Fruit fly (Drosophila melanogaster) whole organism, embryonic: Measurements from ENCODE around the gene sowi.

Source experiments
- CG13123 ChIP-seq: fragments of 200-800 bp; sonication (Bioruptor generic); optimal IDR thresholded peaks from 2 replicates; lab custom pipeline; 2016; ENCODE audit warnings: missing biosample characterization, missing genetic modification characterization
- CG13287 ChIP-seq: fragments of 200-800 bp; sonication (Bioruptor generic); IDR thresholded peaks from 2 replicates; pipeline ENCODE4 v1.3.6; 2022; ENCODE audit warnings: missing biosample characterization, missing genetic modification characterization; ENCODE audit not compliant: partially characterized antibody
- CG13424 ChIP-seq: fragments of 200-800 bp; sonication (Bioruptor generic); optimal IDR thresholded peaks from 2 replicates; lab custom pipeline; 2019; ENCODE audit warnings: missing biosample characterization, mild to moderate bottlenecking, missing genetic modification characterization, moderate library complexity
- CG14710 ChIP-seq: fragments of 200-800 bp; sonication (Bioruptor generic); optimal IDR thresholded peaks from 3 replicates; lab custom pipeline; 2019; ENCODE audit warnings: missing biosample characterization, mild to moderate bottlenecking, missing genetic modification characterization, moderate library complexity
- CG15696 ChIP-seq: fragments of 200-800 bp; sonication (Bioruptor generic); optimal IDR thresholded peaks from 2 replicates; lab custom pipeline; 2019; ENCODE audit warnings: missing biosample characterization, mild to moderate bottlenecking, missing genetic modification characterization, moderate library complexity
- CG17359 ChIP-seq: fragments of 200-800 bp; sonication (Bioruptor generic); optimal IDR thresholded peaks from 3 replicates; lab custom pipeline; 2018; ENCODE audit warnings: missing biosample characterization, mild to moderate bottlenecking, missing genetic modification characterization, moderate library complexity
- CG17361 ChIP-seq: fragments of 200-800 bp; sonication (Bioruptor generic); IDR thresholded peaks from 3 replicates; pipeline ENCODE4 v1.3.6; 2022; ENCODE audit warnings: missing biosample characterization, missing genetic modification characterization
- CG2875 ChIP-seq: fragments of 200-800 bp; sonication (Bioruptor generic); optimal IDR thresholded peaks from 2 replicates; lab custom pipeline; 2017; ENCODE audit warnings: missing biosample characterization, mild to moderate bottlenecking, missing genetic modification characterization, missing genetic modification reagents
- CG30020 ChIP-seq: fragments of 200-800 bp; optimal IDR thresholded peaks from 2 replicates; lab custom pipeline; 2019; ENCODE audit warnings: missing biosample characterization, mild to moderate bottlenecking, missing genetic modification characterization, moderate library complexity
- CG34422 ChIP-seq: fragments of 200-800 bp; sonication (Bioruptor generic); IDR thresholded peaks from 3 replicates; pipeline ENCODE4 v1.3.6; 2022; ENCODE audit warnings: missing biosample characterization, missing genetic modification characterization
- CG3726 ChIP-seq: fragments of 200-800 bp; sonication (Bioruptor generic); IDR thresholded peaks from 3 replicates; pipeline ENCODE4, ENCODE4 v1.3.6; 2022; ENCODE audit warnings: missing biosample characterization, missing genetic modification characterization
- CG4707 ChIP-seq: fragments of 200-800 bp; sonication (Bioruptor generic); optimal IDR thresholded peaks from 2 replicates; lab custom pipeline; 2018; ENCODE audit warnings: missing biosample characterization, mild to moderate bottlenecking, missing genetic modification characterization, moderate library complexity
- CG6254 ChIP-seq: fragments of 200-800 bp; sonication (Bioruptor generic); optimal IDR thresholded peaks from 3 replicates; lab custom pipeline; 2017; ENCODE audit warnings: mild to moderate bottlenecking, missing biosample characterization, missing genetic modification reagents, missing genetic modification characterization
- CG6654 ChIP-seq: fragments of 200-800 bp; sonication (Bioruptor generic); optimal IDR thresholded peaks from 2 replicates; lab custom pipeline; 2017; ENCODE audit warnings: missing biosample characterization, mild to moderate bottlenecking, missing genetic modification characterization
- CG8089 ChIP-seq: fragments of 200-800 bp; sonication (Bioruptor generic); optimal IDR thresholded peaks from 3 replicates; lab custom pipeline; 2016; ENCODE audit warnings: missing biosample characterization, missing genetic modification characterization
- CG8388 ChIP-seq: fragments of 200-800 bp; sonication (Bioruptor generic); optimal IDR thresholded peaks from 2 replicates; lab custom pipeline; 2019; ENCODE audit warnings: missing biosample characterization, mild to moderate bottlenecking, missing genetic modification characterization, moderate library complexity
- CG8924 ChIP-seq: fragments of 200-800 bp; optimal IDR thresholded peaks from 3 replicates; lab custom pipeline; 2019; ENCODE audit warnings: missing biosample characterization, mild to moderate bottlenecking, missing genetic modification characterization, moderate library complexity
- D ChIP-seq, 2 experiments: fragments of 200-800 bp in 1 of 2; fragments of >200 bp in 1 of 2; sonication (Bioruptor generic) in 1 of 2; optimal IDR thresholded peaks; 2 replicates in 1 of 2; 3 replicates in 1 of 2; lab custom pipeline; 2017; ENCODE audit warnings: mild to moderate bottlenecking in 1 of 2, missing biosample characterization in 1 of 2, missing genetic modification characterization in 1 of 2, missing genetic modification reagents in 1 of 2
- Elba2 ChIP-seq: fragments of 200-800 bp; sonication (Bioruptor generic); optimal IDR thresholded peaks from 3 replicates; lab custom pipeline; 2016; ENCODE audit warnings: missing biosample characterization, missing genetic modification characterization
- Hand ChIP-seq: fragments of 200-800 bp; sonication (Bioruptor generic); optimal IDR thresholded peaks from 2 replicates; lab custom pipeline; 2017; ENCODE audit warnings: mild to moderate bottlenecking, missing biosample characterization, missing genetic modification reagents, missing genetic modification characterization
- Hr51 ChIP-seq, 2 experiments: fragments of 200-800 bp; sonication (Bioruptor generic); optimal IDR thresholded peaks; 2 replicates in 1 of 2; 3 replicates in 1 of 2; lab custom pipeline; 2016 to 2018; ENCODE audit warnings: missing biosample characterization in 2 of 2, missing genetic modification characterization in 2 of 2, mild to moderate bottlenecking in 1 of 2, moderate library complexity in 1 of 2
- Lpt ChIP-seq: fragments of >200 bp; optimal IDR thresholded peaks from 2 replicates; lab custom pipeline; 2018; ENCODE audit warnings: missing biosample characterization, missing genetic modification characterization
- NC2β ChIP-seq: fragments of 200-800 bp; sonication (Bioruptor generic); optimal IDR thresholded peaks from 2 replicates; lab custom pipeline; 2016; ENCODE audit warnings: missing biosample characterization, missing genetic modification characterization
- NFAT ChIP-seq: fragments of 200-800 bp; sonication (Bioruptor generic); IDR thresholded peaks from 2 replicates; pipeline ENCODE4 v1.3.6; 2022; ENCODE audit warnings: missing biosample characterization, missing genetic modification characterization
- Neu2 ChIP-seq: fragments of 200-800 bp; sonication (Bioruptor generic); optimal IDR thresholded peaks from 3 replicates; lab custom pipeline; 2016; ENCODE audit warnings: missing biosample characterization, missing genetic modification characterization, borderline replicate concordance
- Nf-YA ChIP-seq: fragments of 200-800 bp; sonication (Bioruptor generic); IDR thresholded peaks from 2 replicates; pipeline ENCODE4 v1.3.6; 2022; ENCODE audit warnings: missing biosample characterization, missing genetic modification characterization
- Pdp1 ChIP-seq, 2 experiments: fragments of 200-800 bp; sonication (Bioruptor generic); optimal IDR thresholded peaks; 3 replicates each; lab custom pipeline; 2016; ENCODE audit warnings: missing biosample characterization in 2 of 2, missing genetic modification characterization in 2 of 2, mild to moderate bottlenecking in 1 of 2, moderate library complexity in 1 of 2
- Ravus ChIP-seq: fragments of 200-800 bp; sonication (Bioruptor generic); IDR thresholded peaks from 2 replicates; pipeline ENCODE4 v1.3.6; 2022; ENCODE audit warnings: missing biosample characterization, missing genetic modification characterization
- Sin3A ChIP-seq: fragments of >200 bp; optimal IDR thresholded peaks from 2 replicates; lab custom pipeline; 2018
- Sox100B ChIP-seq: fragments of 200-800 bp; sonication (Bioruptor generic); optimal IDR thresholded peaks from 3 replicates; lab custom pipeline; 2018; ENCODE audit warnings: missing biosample characterization, mild to moderate bottlenecking, missing genetic modification characterization
- Sry-β ChIP-seq: fragments of 200-800 bp; sonication (Bioruptor generic); optimal IDR thresholded peaks from 2 replicates; lab custom pipeline; 2018; ENCODE audit warnings: missing biosample characterization, mild to moderate bottlenecking, missing genetic modification characterization, moderate library complexity
- Usf ChIP-seq: fragments of 200-800 bp; sonication (Bioruptor generic); optimal IDR thresholded peaks from 2 replicates; lab custom pipeline; 2017; ENCODE audit warnings: missing genotype, missing biosample characterization, missing genetic modification characterization
- Vsx1 ChIP-seq: fragments of 200-800 bp; sonication (Bioruptor generic); optimal IDR thresholded peaks from 2 replicates; lab custom pipeline; 2017; ENCODE audit warnings: missing biosample characterization, mild to moderate bottlenecking, missing genetic modification characterization, missing genetic modification reagents
- ap ChIP-seq: fragments of 200-800 bp; sonication (Bioruptor generic); IDR thresholded peaks from 2 replicates; pipeline ENCODE4 v1.3.6; 2022; ENCODE audit warnings: missing biosample characterization, missing genetic modification characterization
- bab2 ChIP-seq: fragments of 200-800 bp; sonication (Bioruptor generic); optimal IDR thresholded peaks from 2 replicates; lab custom pipeline; 2016; ENCODE audit warnings: missing biosample characterization, missing genetic modification characterization
- chn ChIP-seq: fragments of 200-800 bp; sonication (Bioruptor generic); optimal IDR thresholded peaks from 2 replicates; lab custom pipeline; 2016; ENCODE audit warnings: missing biosample characterization, missing genetic modification characterization
- fd102C ChIP-seq: fragments of 200-800 bp; sonication (Bioruptor generic); optimal IDR thresholded peaks from 2 replicates; lab custom pipeline; 2018; ENCODE audit warnings: missing biosample characterization, mild to moderate bottlenecking, missing genetic modification characterization, moderate library complexity
- fd3F ChIP-seq: fragments of 200-800 bp; sonication (Bioruptor generic); optimal IDR thresholded peaks from 2 replicates; lab custom pipeline; 2018; ENCODE audit warnings: missing biosample characterization, mild to moderate bottlenecking, missing genetic modification characterization, moderate library complexity
- gcm ChIP-seq: fragments of 200-800 bp; sonication (Bioruptor generic); optimal IDR thresholded peaks from 2 replicates; lab custom pipeline; 2019; ENCODE audit warnings: missing biosample characterization, mild to moderate bottlenecking, missing genetic modification characterization, moderate library complexity
- grn ChIP-seq: fragments of 200-800 bp; sonication (Bioruptor generic); optimal IDR thresholded peaks from 3 replicates; lab custom pipeline; 2017; ENCODE audit warnings: missing biosample characterization, missing genetic modification characterization
- h ChIP-seq: fragments of >200 bp; optimal IDR thresholded peaks from 2 replicates; lab custom pipeline; 2017
- ham ChIP-seq: fragments of 200-800 bp; sonication (Bioruptor generic); IDR thresholded peaks from 2 replicates; pipeline ENCODE4 v1.3.6; 2022; ENCODE audit warnings: missing biosample characterization, missing genetic modification characterization
- kni ChIP-seq: fragments of 200-800 bp; sonication (Bioruptor generic); optimal IDR thresholded peaks from 3 replicates; lab custom pipeline; 2017; ENCODE audit warnings: mild to moderate bottlenecking, missing biosample characterization, missing genetic modification reagents, missing genetic modification characterization
- lab ChIP-seq: fragments of 200-800 bp; sonication (Bioruptor generic); optimal IDR thresholded peaks from 3 replicates; lab custom pipeline; 2017; ENCODE audit warnings: missing biosample characterization, missing genetic modification characterization, mild to moderate bottlenecking, moderate library complexity, missing genetic modification reagents
- nau ChIP-seq: fragments of 200-800 bp; sonication (Bioruptor generic); optimal IDR thresholded peaks from 3 replicates; lab custom pipeline; 2017; ENCODE audit warnings: missing biosample characterization, mild to moderate bottlenecking, missing genetic modification characterization, missing genetic modification reagents
- oc ChIP-seq: fragments of 200-800 bp; sonication (Bioruptor generic); optimal IDR thresholded peaks from 2 replicates; lab custom pipeline; 2018; ENCODE audit warnings: missing biosample characterization, mild to moderate bottlenecking, missing genetic modification characterization, moderate library complexity
- ranshi ChIP-seq: fragments of 200-800 bp; sonication (Bioruptor generic); IDR thresholded peaks from 2 replicates; pipeline ENCODE4 v1.3.6; 2022; ENCODE audit warnings: missing biosample characterization, missing genetic modification characterization
- vvl ChIP-seq: fragments of 200-800 bp; sonication (Bioruptor generic); IDR thresholded peaks from 2 replicates; pipeline ENCODE4 v1.3.6; 2022; ENCODE audit warnings: missing biosample characterization, missing genetic modification characterization
- wek ChIP-seq: fragments of 200-800 bp; sonication (Bioruptor generic); optimal IDR thresholded peaks from 3 replicates; lab custom pipeline; 2018; ENCODE audit warnings: missing biosample characterization, mild to moderate bottlenecking, missing genetic modification characterization, moderate library complexity

sowi gene

DNA sequence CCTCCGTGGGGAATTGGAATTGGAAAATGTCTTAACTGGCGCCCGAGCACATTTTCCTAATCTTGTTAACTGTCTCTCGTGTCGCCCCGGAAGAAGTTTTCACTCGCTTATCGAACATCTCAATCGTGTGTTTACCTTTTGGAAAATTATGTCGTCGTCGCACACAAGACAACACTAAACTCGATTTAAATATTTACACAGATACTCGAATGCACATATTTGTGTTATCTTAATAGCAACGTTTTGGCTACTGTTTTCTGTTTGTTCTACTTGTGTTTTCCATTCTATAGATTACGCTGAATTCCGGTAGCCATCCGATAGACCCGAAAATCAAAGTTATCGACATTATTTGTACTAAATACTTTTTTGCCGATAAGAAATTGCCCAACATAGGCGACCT, 39.5 kb upstream of the sowi start (continued):
- TF ChIP-seq CG30020 (tag; lab: Kevin White, UChicago) (no peak), CG15696 (tag; lab: Kevin White, UChicago) (peak; percentile 93), Hand (GFP tag; lab: Kevin White, UChicago) (no peak), gcm (GFP tag; lab: Kevin White, UChicago) (peak; percentile 34), CG4707 (GFP tag; lab: Kevin White, UChicago) (peak; percentile 26), wek (GFP tag; lab: Kevin White, UChicago) (peak; percentile 62), CG13424 (peak; percentile 19), NC2β (GFP tag; lab: Kevin White, UChicago) (peak; percentile 55), kni (GFP tag; lab: Kevin White, UChicago) (peak; percentile 7), ham (GFP tag; lab: Robert Waterston, UW) (no peak), D (optimal IDR thresholded peaks at IDR 0.05; lab: Kevin White, UChicago) (no peak), D (GFP tag; optimal IDR thresholded peaks at IDR 0.05; lab: Kevin White, UChicago) (peak; percentile 45), bab2 (GFP tag; lab: Kevin White, UChicago) (peak; percentile 4), CG13287 (GFP tag; lab: Robert Waterston, UW) (no peak), CG8388 (GFP tag; lab: Kevin White, UChicago) (peak; percentile 7), Sox100B (GFP tag; lab: Kevin White, UChicago) (peak; percentile 20), ranshi (0 out of 2 replicates have a peak, but pooled peaks have one; percentile 27), CG3726 (GFP tag; lab: Robert Waterston, UW) (no peak), Elba2 (GFP tag; lab: Kevin White, UChicago) (no peak), nau (GFP tag; lab: Kevin White, UChicago) (no peak), h (lab: Kevin White, UChicago) (no peak), grn (GFP tag; lab: Kevin White, UChicago) (peak; percentile 79), CG17361 (GFP tag; lab: Robert Waterston, UW) (peak; percentile 20; the same call in 1 of the 3 replicates), vvl (GFP tag; lab: Robert Waterston, UW) (no peak), Sry-β (GFP tag; lab: Kevin White, UChicago) (peak; percentile 10), Neu2 (GFP tag; lab: Kevin White, UChicago) (peak; percentile 90), CG8089 (GFP tag; lab: Kevin White, UChicago) (peak; percentile 49), CG6254 (GFP tag; lab: Kevin White, UChicago) (peak; percentile 32), Hr51 (GFP tag; optimal IDR thresholded peaks at IDR 0.05; lab: Kevin White, UChicago) (no peak), CG13123 (peak; percentile 32)

- peak; percentile 12 for TF ChIP-seq CG17359 (tag; lab: Kevin White, UChicago)
- no peak for TF ChIP-seq chn
- peak; percentile 17 for TF ChIP-seq fd102C (GFP tag; lab: Kevin White, UChicago)
- peak; percentile 39 for TF ChIP-seq Vsx1
- TF ChIP-seq ap (GFP tag; lab: Robert Waterston, UW): no peak; the same call in 1 of the 2 replicates
- TF ChIP-seq CG6654: no peak
- TF ChIP-seq fd3F (GFP tag; lab: Kevin White, UChicago): no peak
- no peak for TF ChIP-seq Sox100B (GFP tag; lab: Kevin White, UChicago)
- no peak for TF ChIP-seq CG8924
- peak; percentile 55 for TF ChIP-seq Nf-YA (GFP tag; lab: Robert Waterston, UW)
- TF ChIP-seq CG14710 (tag; lab: Kevin White, UChicago): peak; percentile 31
- no peak for TF ChIP-seq Lpt (GFP tag; lab: Kevin White, UChicago)
- TF ChIP-seq Usf (GFP tag; lab: Kevin White, UChicago): peak; percentile 36
- TF ChIP-seq CG34422: no peak
- no peak for TF ChIP-seq Pdp1 (GFP tag; optimal IDR thresholded peaks at IDR 0.05; lab: Kevin White, UChicago)
- TF ChIP-seq oc (tag; lab: Kevin White, UChicago): peak; percentile 57
- TF ChIP-seq NFAT (GFP tag; lab: Robert Waterston, UW): no peak
- no peak for TF ChIP-seq Ravus (GFP tag; lab: Robert Waterston, UW)
- TF ChIP-seq grn (GFP tag; lab: Kevin White, UChicago): peak; percentile 69
- TF ChIP-seq CG2875 (GFP tag; lab: Kevin White, UChicago): peak; percentile 81
- peak; percentile 68 for TF ChIP-seq lab (GFP tag; lab: Kevin White, UChicago)
- no peak for TF ChIP-seq Sin3A
These were observed 37.5 kb upstream of the sowi start for dm6 chr3R:6665117-6665654.
